Fruit fly (Drosophila melanogaster) whole organism, embryonic: ENCODE data around the gene CG8564.

Experiments used
- Adf1 ChIP-seq: fragments of 200-800 bp; sonication (Bioruptor generic); IDR thresholded peaks from 2 replicates; pipeline ENCODE4 v1.3.6; 2022; ENCODE audit warnings: missing biosample characterization, missing genetic modification characterization
- Aef1 ChIP-seq: fragments of 200-800 bp; sonication (Bioruptor generic); IDR thresholded peaks from 3 replicates; pipeline ENCODE4 v1.3.6; 2022; ENCODE audit warnings: missing biosample characterization, missing genetic modification characterization
- Atf3 ChIP-seq: fragments of 200-800 bp; sonication (Bioruptor generic); optimal IDR thresholded peaks from 3 replicates; lab custom pipeline; 2016; ENCODE audit warnings: missing biosample characterization, missing genetic modification characterization
- C15 ChIP-seq: fragments of 200-800 bp; sonication (Bioruptor generic); IDR thresholded peaks from 3 replicates; pipeline ENCODE4 v1.3.6; 2022; ENCODE audit warnings: missing biosample characterization, missing genetic modification characterization
- CG11093 ChIP-seq: fragments of 200-800 bp; sonication (Bioruptor generic); IDR thresholded peaks from 3 replicates; pipeline ENCODE4 v1.3.6; 2022; ENCODE audit warnings: missing biosample characterization, missing genetic modification characterization
- CG12299 ChIP-seq: fragments of 200-800 bp; sonication (Bioruptor generic); optimal IDR thresholded peaks from 2 replicates; lab custom pipeline; 2018; ENCODE audit warnings: missing biosample characterization, mild to moderate bottlenecking, missing genetic modification characterization
- CG12391 ChIP-seq: fragments of 200-800 bp; sonication (Bioruptor generic); optimal IDR thresholded peaks from 3 replicates; lab custom pipeline; 2018; ENCODE audit warnings: missing biosample characterization, mild to moderate bottlenecking, missing genetic modification characterization, moderate library complexity
- CG14965 ChIP-seq: fragments of 200-800 bp; sonication (Bioruptor generic); optimal IDR thresholded peaks from 2 replicates; lab custom pipeline; 2016; ENCODE audit warnings: missing biosample characterization, missing genetic modification characterization, borderline replicate concordance
- CG16863 ChIP-seq: fragments of 200-800 bp; sonication (Bioruptor generic); optimal IDR thresholded peaks from 3 replicates; lab custom pipeline; 2016; ENCODE audit warnings: missing biosample characterization, missing genetic modification characterization
- CG2712 ChIP-seq: fragments of 200-800 bp; optimal IDR thresholded peaks from 3 replicates; lab custom pipeline; 2019; ENCODE audit warnings: missing biosample characterization, mild to moderate bottlenecking, missing genetic modification characterization, moderate library complexity
- CG3281 ChIP-seq: fragments of 200-800 bp; sonication (Bioruptor generic); optimal IDR thresholded peaks from 3 replicates; lab custom pipeline; 2017; ENCODE audit warnings: missing biosample characterization, mild to moderate bottlenecking, missing genetic modification characterization
- CG6254 ChIP-seq: fragments of 200-800 bp; sonication (Bioruptor generic); optimal IDR thresholded peaks from 3 replicates; lab custom pipeline; 2017; ENCODE audit warnings: mild to moderate bottlenecking, missing biosample characterization, missing genetic modification reagents, missing genetic modification characterization
- CG6689 ChIP-seq: fragments of 200-800 bp; sonication (Bioruptor generic); IDR thresholded peaks from 2 replicates; pipeline ENCODE4 v1.3.6; 2022; ENCODE audit warnings: missing biosample characterization, missing genetic modification characterization
- CG6854 ChIP-seq: fragments of 200-800 bp; sonication (Bioruptor generic); optimal IDR thresholded peaks from 3 replicates; lab custom pipeline; 2017; ENCODE audit warnings: missing biosample characterization, mild to moderate bottlenecking, missing genetic modification characterization
- Camta ChIP-seq: fragments of 200-800 bp; sonication (Bioruptor generic); optimal IDR thresholded peaks from 2 replicates; lab custom pipeline; 2016; ENCODE audit warnings: missing biosample characterization, missing genetic modification characterization
- Dbx ChIP-seq: fragments of 200-800 bp; sonication (Bioruptor generic); IDR thresholded peaks from 3 replicates; pipeline ENCODE4 v1.3.6; 2022; ENCODE audit warnings: missing biosample characterization, missing genetic modification characterization
- Doc3 ChIP-seq: fragments of 200-800 bp; sonication (Bioruptor generic); IDR thresholded peaks from 3 replicates; pipeline ENCODE4 v1.3.6; 2022; ENCODE audit warnings: missing biosample characterization, missing genetic modification characterization; ENCODE audit not compliant: partially characterized antibody
- H15 ChIP-seq: fragments of 200-800 bp; sonication (Bioruptor generic); IDR thresholded peaks from 3 replicates; pipeline ENCODE4 v1.3.6; 2022; ENCODE audit warnings: missing biosample characterization, missing genetic modification characterization
- Hand ChIP-seq: fragments of 200-800 bp; sonication (Bioruptor generic); optimal IDR thresholded peaks from 2 replicates; lab custom pipeline; 2017; ENCODE audit warnings: mild to moderate bottlenecking, missing biosample characterization, missing genetic modification reagents, missing genetic modification characterization
- Hr3 ChIP-seq: fragments of 200-800 bp; sonication (Bioruptor generic); optimal IDR thresholded peaks from 3 replicates; lab custom pipeline; 2016; ENCODE audit warnings: missing biosample characterization, missing genetic modification characterization
- Kr ChIP-seq: fragments of 200-800 bp; sonication (Bioruptor generic); optimal IDR thresholded peaks from 2 replicates; lab custom pipeline; 2017; ENCODE audit warnings: missing biosample characterization, mild to moderate bottlenecking, missing genetic modification characterization
- NC2β ChIP-seq: fragments of 200-800 bp; sonication (Bioruptor generic); optimal IDR thresholded peaks from 2 replicates; lab custom pipeline; 2016; ENCODE audit warnings: missing biosample characterization, missing genetic modification characterization
- Nf-YB ChIP-seq: fragments of 200-800 bp; sonication (Bioruptor generic); optimal IDR thresholded peaks from 3 replicates; lab custom pipeline; 2019; ENCODE audit warnings: missing biosample characterization, mild to moderate bottlenecking, missing genetic modification characterization, moderate library complexity
- Ravus ChIP-seq: fragments of 200-800 bp; sonication (Bioruptor generic); IDR thresholded peaks from 2 replicates; pipeline ENCODE4 v1.3.6; 2022; ENCODE audit warnings: missing biosample characterization, missing genetic modification characterization
- Spps ChIP-seq: fragments of 200-800 bp; sonication (Bioruptor generic); optimal IDR thresholded peaks from 2 replicates; lab custom pipeline; 2018; ENCODE audit warnings: missing biosample characterization, mild to moderate bottlenecking, missing genetic modification characterization
- Vsx1 ChIP-seq: fragments of 200-800 bp; sonication (Bioruptor generic); optimal IDR thresholded peaks from 2 replicates; lab custom pipeline; 2017; ENCODE audit warnings: missing biosample characterization, mild to moderate bottlenecking, missing genetic modification characterization, missing genetic modification reagents
- bbx ChIP-seq: fragments of 200-800 bp; sonication (Bioruptor generic); IDR thresholded peaks from 2 replicates; pipeline ENCODE4 v1.3.6; 2022; ENCODE audit warnings: missing biosample characterization, missing genetic modification characterization; ENCODE audit not compliant: partially characterized antibody
- cato ChIP-seq: fragments of 200-800 bp; sonication (Bioruptor generic); optimal IDR thresholded peaks from 2 replicates; lab custom pipeline; 2016; ENCODE audit warnings: missing biosample characterization, missing genetic modification characterization, borderline replicate concordance
- crp ChIP-seq, 2 experiments: fragments of 200-800 bp; sonication (Bioruptor generic); optimal IDR thresholded peaks; 2 replicates in 1 of 2; 3 replicates in 1 of 2; lab custom pipeline; 2017; ENCODE audit warnings: missing biosample characterization in 2 of 2, missing genetic modification characterization in 2 of 2, mild to moderate bottlenecking in 1 of 2, moderate library complexity in 1 of 2
- disco-r ChIP-seq: fragments of 200-800 bp; sonication (Bioruptor generic); optimal IDR thresholded peaks from 2 replicates; lab custom pipeline; 2016; ENCODE audit warnings: missing biosample characterization, missing genetic modification characterization
- dmrt11E ChIP-seq: fragments of 200-800 bp; sonication (Bioruptor generic); optimal IDR thresholded peaks from 3 replicates; lab custom pipeline; 2018; ENCODE audit warnings: missing biosample characterization, mild to moderate bottlenecking, missing genetic modification characterization, moderate library complexity
- dmrt99B ChIP-seq: fragments of 200-800 bp; sonication (Bioruptor generic); optimal IDR thresholded peaks from 2 replicates; lab custom pipeline; 2018; ENCODE audit warnings: missing biosample characterization, mild to moderate bottlenecking, missing genetic modification characterization, moderate library complexity
- fd96Cb ChIP-seq: fragments of 200-800 bp; sonication (Bioruptor generic); optimal IDR thresholded peaks from 2 replicates; lab custom pipeline; 2018; ENCODE audit warnings: missing biosample characterization, mild to moderate bottlenecking, missing genetic modification characterization, moderate library complexity
- ftz-f1 ChIP-seq: fragments of 200-800 bp; sonication (Bioruptor generic); optimal IDR thresholded peaks from 2 replicates; lab custom pipeline; 2016; ENCODE audit warnings: missing biosample characterization, missing genetic modification characterization
- gsb-n ChIP-seq: fragments of 200-800 bp; sonication (Bioruptor generic); optimal IDR thresholded peaks from 3 replicates; lab custom pipeline; 2018; ENCODE audit warnings: missing biosample characterization, mild to moderate bottlenecking, missing genetic modification characterization
- insv ChIP-seq, 2 experiments: fragments of 200-800 bp; sonication (Bioruptor generic); optimal IDR thresholded peaks; 3 replicates each; lab custom pipeline; 2016 to 2018; ENCODE audit warnings: missing biosample characterization in 2 of 2, missing genetic modification characterization in 2 of 2
- kay ChIP-seq: fragments of 200-800 bp; sonication (Bioruptor generic); optimal IDR thresholded peaks from 2 replicates; lab custom pipeline; 2016; ENCODE audit warnings: missing biosample characterization, missing genetic modification characterization
- ken ChIP-seq: fragments of 200-800 bp; sonication (Bioruptor generic); IDR thresholded peaks from 3 replicates; pipeline ENCODE4 v1.3.6; 2022; ENCODE audit warnings: missing biosample characterization, missing genetic modification characterization
- lmd ChIP-seq: fragments of 200-800 bp; sonication (Bioruptor generic); IDR thresholded peaks from 2 replicates; pipeline ENCODE4 v1.3.6; 2022; ENCODE audit warnings: missing biosample characterization, missing genetic modification characterization
- maf-S ChIP-seq: fragments of 200-800 bp; sonication (Bioruptor generic); optimal IDR thresholded peaks from 2 replicates; lab custom pipeline; 2016; ENCODE audit warnings: missing biosample characterization, missing genetic modification characterization
- nerfin-2 ChIP-seq: fragments of 200-800 bp; sonication (Bioruptor generic); IDR thresholded peaks from 2 replicates; pipeline ENCODE4 v1.3.6; 2022; ENCODE audit warnings: missing biosample characterization, missing genetic modification characterization; ENCODE audit not compliant: partially characterized antibody
- pan ChIP-seq, 4 experiments: fragments of >200 bp in 3 of 4; fragments of 200-800 bp in 1 of 4; sonication (Bioruptor generic) in 1 of 4; optimal IDR thresholded peaks in 3 of 4; IDR thresholded peaks in 1 of 4; 2 replicates each; pipeline versions ENCODE4 v1.3.6 to Lab custom; 2017 to 2022; ENCODE audit warnings: missing biosample characterization in 2 of 4, missing genetic modification characterization in 2 of 4, mixed read lengths in 1 of 4
- pita ChIP-seq: fragments of 200-800 bp; sonication (Bioruptor generic); optimal IDR thresholded peaks from 2 replicates; lab custom pipeline; 2017; ENCODE audit warnings: missing biosample characterization, mild to moderate bottlenecking, missing genetic modification characterization
- rib ChIP-seq: fragments of 200-800 bp; sonication (Bioruptor generic); IDR thresholded peaks from 2 replicates; pipeline ENCODE4 v1.3.6; 2022; ENCODE audit warnings: missing biosample characterization, missing genetic modification characterization
- schlank ChIP-seq: fragments of 200-800 bp; sonication (Bioruptor generic); optimal IDR thresholded peaks from 2 replicates; lab custom pipeline; 2018; ENCODE audit warnings: missing biosample characterization, mild to moderate bottlenecking, missing genetic modification characterization
- tio ChIP-seq: fragments of 200-800 bp; sonication (Bioruptor generic); optimal IDR thresholded peaks from 2 replicates; lab custom pipeline; 2017; ENCODE audit warnings: missing biosample characterization, missing genetic modification characterization, inconsistent platforms
- tup ChIP-seq: fragments of 200-800 bp; sonication (Bioruptor generic); optimal IDR thresholded peaks from 2 replicates; lab custom pipeline; 2016; ENCODE audit warnings: missing biosample characterization, mild to moderate bottlenecking, missing genetic modification characterization, moderate library complexity
- vvl ChIP-seq: fragments of 200-800 bp; sonication (Bioruptor generic); IDR thresholded peaks from 2 replicates; pipeline ENCODE4 v1.3.6; 2022; ENCODE audit warnings: missing biosample characterization, missing genetic modification characterization

Gene CG8564

DNA sequence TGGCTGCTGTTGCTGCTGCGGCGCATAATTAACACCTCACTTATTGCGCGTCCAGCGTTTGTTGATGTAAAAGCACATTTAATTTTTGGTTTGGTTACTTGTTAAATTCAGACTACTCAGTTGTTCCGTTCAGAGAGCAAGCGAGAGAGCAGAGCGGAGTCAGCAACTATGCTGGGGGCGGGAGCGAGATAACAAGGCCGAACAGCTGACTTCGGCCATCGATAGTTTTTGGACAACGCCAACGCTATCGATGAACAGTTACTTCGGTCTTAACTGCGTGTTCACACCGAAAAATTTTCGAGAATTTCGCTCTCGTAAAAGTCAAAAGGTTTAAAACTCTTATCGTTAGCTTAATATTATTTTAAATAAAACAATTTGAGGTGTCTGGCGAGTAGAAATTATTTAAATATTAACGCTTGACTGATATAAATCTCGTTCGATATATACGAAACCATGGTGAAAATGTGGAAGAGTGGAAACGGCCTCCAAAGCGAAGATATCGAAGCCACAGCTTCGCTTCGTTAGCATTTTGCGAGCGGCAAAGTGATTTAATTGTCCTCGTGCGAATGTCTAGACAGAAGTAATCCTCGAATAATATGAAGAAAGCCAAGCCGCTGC lies 6.2 kb downstream of the CG8564 start, which contains the start of the genes SMSr and smid (continued):
- TF ChIP-seq kay (GFP tag; lab: Kevin White, UChicago) = peak; percentile 8
- TF ChIP-seq rib = no peak
- peak; percentile 53 for TF ChIP-seq NC2β (GFP tag; lab: Kevin White, UChicago)
- TF ChIP-seq disco-r (GFP tag; lab: Kevin White, UChicago) = no peak
- peak; percentile 51 for TF ChIP-seq nerfin-2 (GFP tag; lab: Robert Waterston, UW)
- TF ChIP-seq CG12391 (tag; lab: Kevin White, UChicago) = peak; percentile 80
- no peak for TF ChIP-seq C15 (GFP tag; lab: Robert Waterston, UW)
- TF ChIP-seq Vsx1 (GFP tag; lab: Kevin White, UChicago) = peak; percentile 26
- 0 out of 3 replicates have a peak, but pooled peaks have one; percentile 25 for TF ChIP-seq CG11093 (GFP tag; lab: Robert Waterston, UW)
- peak; percentile 83 to 99 for TF ChIP-seq crp (GFP tag; optimal IDR thresholded peaks at IDR 0.05; lab: Kevin White, UChicago)
- peak; percentile 10 for TF ChIP-seq Hand (GFP tag; lab: Kevin White, UChicago)
- TF ChIP-seq maf-S = peak; percentile 44
- peak; percentile 23; the same call in 1 of the 2 replicates for TF ChIP-seq vvl
- 0 out of 3 replicates have a peak, but pooled peaks have one; percentile 55 for TF ChIP-seq ken
- TF ChIP-seq Kr (GFP tag; lab: Kevin White, UChicago) = no peak
- peak; percentile 2 for TF ChIP-seq Nf-YB (GFP tag; lab: Kevin White, UChicago)
- TF ChIP-seq fd96Cb (tag; lab: Kevin White, UChicago) = peak; percentile 39
- TF ChIP-seq Dbx (GFP tag; lab: Robert Waterston, UW) = 0 out of 3 replicates have a peak, but pooled peaks have one; percentile 58
- peak in 1 of 2 experiments; percentile 44 for TF ChIP-seq insv (GFP tag; optimal IDR thresholded peaks at IDR 0.05; lab: Kevin White, UChicago)
- TF ChIP-seq lmd (GFP tag; lab: Robert Waterston, UW) = peak; percentile 51; the same call in 1 of the 2 replicates
- peak; percentile 66 for TF ChIP-seq Aef1 (GFP tag; lab: Robert Waterston, UW)
- no peak for TF ChIP-seq pita (GFP tag; lab: Kevin White, UChicago)
- peak; percentile 55 for TF ChIP-seq Hr3
- TF ChIP-seq dmrt99B (tag; lab: Kevin White, UChicago) = peak; percentile 49
- no peak for TF ChIP-seq CG6854 (GFP tag; lab: Kevin White, UChicago)
- peak; percentile 20 for TF ChIP-seq Atf3
- peak; percentile 8 for TF ChIP-seq Spps
- TF ChIP-seq CG6254 (GFP tag; lab: Kevin White, UChicago) = no peak
- no peak for TF ChIP-seq schlank (tag; lab: Kevin White, UChicago)
- TF ChIP-seq Camta (GFP tag; lab: Kevin White, UChicago) = peak; percentile 69
- TF ChIP-seq CG12299 (tag; lab: Kevin White, UChicago) = no peak
- no peak for TF ChIP-seq cato
- no peak for TF ChIP-seq CG14965 (GFP tag; lab: Kevin White, UChicago)
- TF ChIP-seq Ravus (GFP tag; lab: Robert Waterston, UW) = no peak
- peak; percentile 85 for TF ChIP-seq ftz-f1 (GFP tag; lab: Kevin White, UChicago)
- TF ChIP-seq bbx (GFP tag; lab: Robert Waterston, UW) = peak; percentile 83
- peak; percentile 70 for TF ChIP-seq dmrt11E
- TF ChIP-seq tup (GFP tag; lab: Kevin White, UChicago) = peak; percentile 11
- TF ChIP-seq H15 (GFP tag; lab: Robert Waterston, UW) = 0 out of 3 replicates have a peak, but pooled peaks have one; percentile 46
- TF ChIP-seq tio = no peak
- TF ChIP-seq CG2712 = peak; percentile 76
- TF ChIP-seq Adf1 (GFP tag; lab: Robert Waterston, UW) = peak; percentile 43
- TF ChIP-seq CG6689 (GFP tag; lab: Robert Waterston, UW) = peak; percentile 62; the same call in 1 of the 2 replicates
- peak; percentile 44 for TF ChIP-seq CG3281 (GFP tag; lab: Kevin White, UChicago)
- peak; percentile 85 for TF ChIP-seq Doc3 (GFP tag; lab: Robert Waterston, UW)
- peak; percentile 21 for TF ChIP-seq CG16863 (GFP tag; lab: Kevin White, UChicago)
- peak; percentile 65 for TF ChIP-seq gsb-n (tag; lab: Kevin White, UChicago)
- no peak for TF ChIP-seq pan (optimal IDR thresholded peaks at IDR 0.05; lab: Kevin White, UChicago)
- peak in 1 of 2 experiments; percentile 47 for TF ChIP-seq pan (GFP tag; optimal IDR thresholded peaks at IDR 0.05 in 1 of 2, IDR thresholded peaks at IDR 0.05 in 1 of 2)
